Worm (Caenorhabditis elegans): ENCODE measurements around the gene oac-22.

The oac-22 gene

DNA sequence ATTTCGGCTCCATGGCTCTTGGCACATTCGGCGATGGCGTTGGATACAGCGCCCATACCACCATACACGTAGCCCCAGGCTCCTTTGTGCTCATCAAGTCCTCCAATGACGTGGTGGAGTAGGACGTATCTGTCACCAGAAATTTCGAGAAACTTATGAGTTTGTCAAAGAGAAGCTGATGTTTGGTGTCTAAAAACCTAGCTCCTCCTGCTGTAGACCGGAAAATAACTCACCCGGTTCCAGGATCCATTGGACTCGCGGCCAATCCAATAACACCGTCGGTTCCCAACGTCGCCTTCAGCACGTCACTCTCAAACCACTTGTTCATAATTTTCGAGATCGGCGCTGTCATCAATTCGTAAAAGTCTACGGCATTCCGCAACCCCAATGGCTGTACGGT lies 8.5 kb upstream of the oac-22 start:
- no peak for TF ChIP-seq blmp-1 (tag; optimal IDR thresholded peaks at IDR 0.05)
- no peak for TF ChIP-seq ceh-83 (GFP tag; optimal IDR thresholded peaks at IDR 0.05)
- TF ChIP-seq ztf-11 (tag; optimal IDR thresholded peaks at IDR 0.05), result no peak
- no peak for TF ChIP-seq ham-2 (GFP tag; optimal IDR thresholded peaks at IDR 0.05)
- no peak for TF ChIP-seq snpc-4 (tag; optimal IDR thresholded peaks at IDR 0.05)
- TF ChIP-seq elt-3 (tag; optimal IDR thresholded peaks at IDR 0.05), result no peak
- no peak for TF ChIP-seq mab-5 (tag; optimal IDR thresholded peaks at IDR 0.05)
- TF ChIP-seq tbx-8 (GFP tag; optimal IDR thresholded peaks at IDR 0.05), result no peak
- TF ChIP-seq elt-1 (tag; optimal IDR thresholded peaks at IDR 0.05; ENCODE audit: borderline replicate concordance, insufficient read depth), result no peak
- no peak for TF ChIP-seq nhr-237 (tag; optimal IDR thresholded peaks at IDR 0.05)

DNA sequence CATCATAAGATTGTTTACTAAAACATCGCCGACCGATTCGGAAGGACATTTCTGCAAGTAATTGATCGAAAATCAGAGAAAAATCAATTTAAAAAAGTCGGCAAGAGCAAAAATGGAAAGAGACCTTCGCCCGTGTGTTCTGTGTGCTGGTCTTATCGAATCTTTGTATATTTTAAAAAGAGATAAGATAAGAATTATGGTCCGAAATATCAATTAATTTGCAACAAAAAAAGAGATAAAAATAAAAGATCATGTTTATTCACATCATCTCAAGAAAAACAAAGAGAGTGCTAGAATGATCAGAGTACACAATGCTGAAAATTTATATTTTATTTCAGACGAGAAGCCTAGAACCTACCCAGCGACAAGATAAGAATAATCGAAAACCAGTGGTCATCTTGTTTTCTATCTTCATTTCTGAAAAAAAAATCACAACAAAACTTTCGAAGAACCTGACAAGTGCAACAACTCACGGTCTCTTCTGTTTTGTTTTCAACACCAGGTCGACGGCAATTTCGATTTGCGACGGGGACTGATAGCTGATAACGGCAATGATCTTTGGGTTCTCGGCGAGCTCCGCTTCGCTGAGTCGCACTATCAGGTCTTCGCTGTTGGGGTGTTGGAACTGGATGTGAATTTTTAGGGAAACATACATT lies 7.1 kb upstream of the oac-22 start, which contains the start of gene F37C4.6:
F37C4.6 (minus strand) TSS at position 51 of the 656 bp plus-strand sequence.
- TF ChIP-seq ceh-43 (GFP tag; optimal IDR thresholded peaks at IDR 0.05) (no peak), lsy-2 (tag; optimal IDR thresholded peaks at IDR 0.05) (no peak)

DNA sequence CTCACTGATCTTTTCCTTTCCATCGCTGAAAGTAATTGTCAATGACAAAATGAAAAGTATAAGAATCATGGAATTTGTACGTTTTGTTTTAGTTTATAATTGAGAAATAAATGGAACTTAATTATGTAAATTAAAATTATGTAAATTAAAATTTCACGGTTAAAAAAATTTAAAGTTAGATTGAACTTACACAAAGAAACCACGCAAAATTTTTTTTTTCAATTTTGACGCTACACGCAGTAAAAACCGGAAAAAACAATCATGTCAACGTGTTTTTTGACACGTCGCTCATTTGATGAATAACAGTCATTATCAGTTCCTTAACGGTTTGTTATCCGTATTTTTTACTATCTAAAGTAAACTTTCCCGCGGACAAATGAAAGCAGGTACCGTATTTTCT lies 4.3 kb upstream of the oac-22 start, which contains the start of the genes F37C4.8 and oac-23:
F37C4.8 (minus strand) TSS at position 101 of the 400 bp plus-strand sequence.
oac-23 (plus strand) TSS at position 323 of the 400 bp plus-strand sequence.
- TF ChIP-seq M03D4.4 (tag; optimal IDR thresholded peaks at IDR 0.05) (no peak), ceh-39 (tag; optimal IDR thresholded peaks at IDR 0.05) (no peak), drap-1 (GFP tag; optimal IDR thresholded peaks at IDR 0.05) (no peak), tbx-8 (GFP tag; optimal IDR thresholded peaks at IDR 0.05) (no peak), unc-62 (GFP tag; optimal IDR thresholded peaks at IDR 0.05) (no peak), zip-8 (tag; optimal IDR thresholded peaks at IDR 0.05) (no peak), sem-2 (GFP tag; optimal IDR thresholded peaks at IDR 0.05) (no peak), blmp-1 (tag; optimal IDR thresholded peaks at IDR 0.05) (no peak), nhr-2 (tag; optimal IDR thresholded peaks at IDR 0.05) (no peak), ham-2 (GFP tag; optimal IDR thresholded peaks at IDR 0.05) (no peak), mls-2 (tag; optimal IDR thresholded peaks at IDR 0.05) (no peak), flh-1 (GFP tag; optimal IDR thresholded peaks at IDR 0.05) (no peak), nhr-12 (tag; optimal IDR thresholded peaks at IDR 0.05) (no peak), hlh-1 (tag; optimal IDR thresholded peaks at IDR 0.05) (no peak), ceh-43 (GFP tag; optimal IDR thresholded peaks at IDR 0.05) (no peak), ztf-11 (tag; optimal IDR thresholded peaks at IDR 0.05) (no peak), nhr-28 (tag; optimal IDR thresholded peaks at IDR 0.05) (no peak), ces-1 (GFP tag; optimal IDR thresholded peaks at IDR 0.05) (no peak)

DNA sequence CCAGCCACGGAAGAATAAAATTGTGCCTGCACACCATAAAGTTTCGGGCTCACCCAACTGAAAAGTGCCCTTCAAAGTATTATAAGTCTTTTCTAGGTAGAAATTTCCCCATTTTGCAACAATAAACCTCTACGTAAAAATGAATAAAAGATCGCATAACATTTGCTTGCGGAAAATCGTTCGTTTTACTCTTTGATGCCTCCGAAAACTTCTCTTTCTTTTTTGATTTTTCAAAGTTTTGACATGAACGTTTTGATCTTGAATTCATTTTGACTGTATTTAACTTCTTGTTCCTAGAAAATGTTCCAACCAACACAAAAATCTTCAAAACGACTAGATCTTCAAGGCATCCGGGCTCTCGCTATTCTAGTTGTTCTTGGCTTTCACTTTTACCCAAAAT lies 3.5 kb downstream of the oac-22 start, which contains the start of gene oac-21:
oac-21 (plus strand) TSS at position 301 of the 400 bp plus-strand sequence.
- TF ChIP-seq nhr-2 (tag; optimal IDR thresholded peaks at IDR 0.05), result no peak
- no peak for TF ChIP-seq zip-8 (tag; optimal IDR thresholded peaks at IDR 0.05)
- no peak for TF ChIP-seq sptf-1 (tag; optimal IDR thresholded peaks at IDR 0.05)
- TF ChIP-seq nhr-76 (tag; optimal IDR thresholded peaks at IDR 0.05), result no peak
- TF ChIP-seq cnd-1 (tag; optimal IDR thresholded peaks at IDR 0.05), result no peak
- TF ChIP-seq lin-32 (GFP tag; optimal IDR thresholded peaks at IDR 0.05), result no peak
- TF ChIP-seq lsy-2 (tag; optimal IDR thresholded peaks at IDR 0.05), result no peak
- TF ChIP-seq tbx-8 (GFP tag; optimal IDR thresholded peaks at IDR 0.05), result no peak
- TF ChIP-seq blmp-1 (tag; optimal IDR thresholded peaks at IDR 0.05), result no peak
- TF ChIP-seq lin-13 (tag; optimal IDR thresholded peaks at IDR 0.05), result no peak

ce11 chrIV:3892027-3892426 lies 6.6 kb downstream of the oac-22 start, which contains the start of gene F56D6.9:
F56D6.9 (plus strand) TSS chrIV:3892327.
- TF ChIP-seq lin-13 (tag; optimal IDR thresholded peaks at IDR 0.05) (no peak), nhr-12 (tag; optimal IDR thresholded peaks at IDR 0.05) (no peak), ceh-43 (GFP tag; optimal IDR thresholded peaks at IDR 0.05) (no peak), ceh-39 (tag; optimal IDR thresholded peaks at IDR 0.05) (no peak), mls-2 (tag; optimal IDR thresholded peaks at IDR 0.05) (no peak), flh-1 (GFP tag; optimal IDR thresholded peaks at IDR 0.05) (no peak), ceh-83 (GFP tag; optimal IDR thresholded peaks at IDR 0.05) (no peak), unc-39 (tag; optimal IDR thresholded peaks at IDR 0.05) (no peak)
